Worm (Caenorhabditis elegans) whole organism, mixed stage, embryonic: ENCODE measurements around the gene mltn-13.

ENCODE experiments used
- M03D4.4 ChIP-seq: sonication (generic microtip); optimal IDR thresholded peaks from 2 replicates; lab custom pipeline; 2017; ENCODE audit warnings: mild to moderate bottlenecking, missing genetic modification characterization, missing compliant biosample characterization
- blmp-1 ChIP-seq: fragments of 150-350 bp; optimal IDR thresholded peaks from 2 replicates; lab custom pipeline; 2014; ENCODE audit warnings: missing biosample characterization, missing genetic modification characterization
- ceh-39 ChIP-seq: fragments of 150-350 bp; optimal IDR thresholded peaks from 2 replicates; lab custom pipeline; 2014; ENCODE audit warnings: missing biosample characterization, missing genetic modification characterization
- ceh-83 ChIP-seq: fragments of 200-800 bp; sonication (Bioruptor generic); optimal IDR thresholded peaks from 2 replicates; lab custom pipeline; 2018; ENCODE audit warnings: mild to moderate bottlenecking, missing genetic modification characterization, missing compliant biosample characterization
- ces-1 ChIP-seq: fragments of 150-350 bp; optimal IDR thresholded peaks from 2 replicates; lab custom pipeline; 2014; ENCODE audit warnings: missing biosample characterization, missing genetic modification reagents, missing genetic modification characterization
- cnd-1 ChIP-seq: fragments of 200-800 bp; sonication (Bioruptor generic); optimal IDR thresholded peaks from 2 replicates; lab custom pipeline; 2018; ENCODE audit warnings: mild to moderate bottlenecking, missing genetic modification characterization, missing compliant biosample characterization
- drap-1 ChIP-seq: fragments of 200-800 bp; sonication (Bioruptor generic); optimal IDR thresholded peaks from 3 replicates; lab custom pipeline; 2018; ENCODE audit warnings: mild to moderate bottlenecking, missing genetic modification characterization, missing compliant biosample characterization
- elt-3 ChIP-seq: fragments of 150-350 bp; optimal IDR thresholded peaks from 2 replicates; lab custom pipeline; 2014; ENCODE audit warnings: missing biosample characterization, missing genetic modification characterization
- flh-1 ChIP-seq: fragments of 200-800 bp; sonication (Bioruptor generic); optimal IDR thresholded peaks from 2 replicates; lab custom pipeline; 2018; ENCODE audit warnings: mild to moderate bottlenecking, missing genetic modification characterization, moderate library complexity, missing compliant biosample characterization
- ham-2 ChIP-seq: fragments of 200-800 bp; sonication (Bioruptor generic); optimal IDR thresholded peaks from 2 replicates; lab custom pipeline; 2018; ENCODE audit warnings: mild to moderate bottlenecking, missing genetic modification characterization, missing compliant biosample characterization
- hlh-1 ChIP-seq: fragments of 150-350 bp; optimal IDR thresholded peaks from 2 replicates; lab custom pipeline; 2014; ENCODE audit warnings: missing biosample characterization, missing genetic modification reagents, missing genetic modification characterization
- lin-13 ChIP-seq: fragments of 150-350 bp; optimal IDR thresholded peaks from 2 replicates; lab custom pipeline; 2014; ENCODE audit warnings: missing biosample characterization, missing genetic modification characterization
- lsy-2 ChIP-seq: fragments of 150-350 bp; optimal IDR thresholded peaks from 2 replicates; lab custom pipeline; 2014; ENCODE audit warnings: missing biosample characterization, missing genetic modification characterization
- mab-5 ChIP-seq: fragments of 150-350 bp; optimal IDR thresholded peaks from 2 replicates; lab custom pipeline; 2014; ENCODE audit warnings: missing biosample characterization, missing genetic modification characterization
- mep-1 ChIP-seq: fragments of 150-350 bp; optimal IDR thresholded peaks from 2 replicates; lab custom pipeline; 2017; ENCODE audit warnings: missing biosample characterization, missing genetic modification reagents, missing genetic modification characterization, inconsistent platforms
- mls-2 ChIP-seq: sonication (generic microtip); optimal IDR thresholded peaks from 2 replicates; lab custom pipeline; 2016; ENCODE audit warnings: mild to moderate bottlenecking, missing genetic modification characterization, moderate library complexity, missing compliant biosample characterization
- nhr-2 ChIP-seq: fragments of 150-350 bp; optimal IDR thresholded peaks from 2 replicates; lab custom pipeline; 2014; ENCODE audit warnings: missing biosample characterization, missing genetic modification characterization
- nhr-237 ChIP-seq: fragments of 150-350 bp; optimal IDR thresholded peaks from 2 replicates; lab custom pipeline; 2014; ENCODE audit warnings: missing biosample characterization, missing genetic modification characterization
- nhr-28 ChIP-seq: fragments of 150-350 bp; optimal IDR thresholded peaks from 2 replicates; lab custom pipeline; 2014; ENCODE audit warnings: missing biosample characterization, missing genetic modification characterization
- nhr-76 ChIP-seq: sonication (generic microtip); optimal IDR thresholded peaks from 2 replicates; lab custom pipeline; 2017; ENCODE audit warnings: missing biosample characterization, missing genetic modification characterization
- pha-4 ChIP-seq: fragments of 150-350 bp; optimal IDR thresholded peaks from 2 replicates; lab custom pipeline; 2018; ENCODE audit warnings: missing biosample characterization, missing genetic modification reagents, missing genetic modification characterization
- snpc-4 ChIP-seq: fragments of 150-350 bp; optimal IDR thresholded peaks from 2 replicates; lab custom pipeline; 2014; ENCODE audit warnings: missing biosample characterization, missing genetic modification characterization
- sptf-1 ChIP-seq: sonication (generic microtip); optimal IDR thresholded peaks from 2 replicates; lab custom pipeline; 2017; ENCODE audit warnings: mild to moderate bottlenecking, missing genetic modification characterization, moderate library complexity, missing compliant biosample characterization
- tbx-8 ChIP-seq: fragments of 200-800 bp; sonication (Bioruptor generic); optimal IDR thresholded peaks from 2 replicates; lab custom pipeline; 2018; ENCODE audit warnings: mild to moderate bottlenecking, missing genetic modification characterization, moderate library complexity, missing compliant biosample characterization
- unc-39 ChIP-seq: fragments of 150-350 bp; optimal IDR thresholded peaks from 2 replicates; lab custom pipeline; 2014; ENCODE audit warnings: missing biosample characterization, missing genetic modification characterization
- ztf-11 ChIP-seq: fragments of 150-350 bp; optimal IDR thresholded peaks from 2 replicates; lab custom pipeline; 2014; ENCODE audit warnings: missing biosample characterization, missing genetic modification characterization

The mltn-13 gene

ce11 chrX:4397460-4397859 is 50.7 kb downstream of the mltn-13 start:
- no peak for TF ChIP-seq nhr-237 (tag; lab: Kevin White, UChicago)
- TF ChIP-seq nhr-76 (tag; lab: Kevin White, UChicago): no peak
- no peak for TF ChIP-seq ztf-11 (tag; lab: Kevin White, UChicago)
- no peak for TF ChIP-seq ces-1 (GFP tag; lab: Kevin White, UChicago)
- TF ChIP-seq, all 35 proteins: peak for 0

- TF ChIP-seq mab-5 (tag; lab: Kevin White, UChicago): no peak
- peak; percentile 67 for TF ChIP-seq ham-2 (GFP tag; lab: Kevin White, UChicago)
- peak; percentile 26 for TF ChIP-seq hlh-1 (tag; lab: Kevin White, UChicago)
- no peak for TF ChIP-seq ceh-83 (GFP tag; lab: Kevin White, UChicago)
- TF ChIP-seq lsy-2 (tag; lab: Kevin White, UChicago): peak; percentile 44
- TF ChIP-seq ztf-11 (tag; lab: Kevin White, UChicago): no peak
- TF ChIP-seq unc-39 (tag; lab: Kevin White, UChicago): no peak
- TF ChIP-seq mls-2 (tag; lab: Kevin White, UChicago): no peak
- peak; percentile 56 for TF ChIP-seq drap-1 (GFP tag; lab: Kevin White, UChicago)
- TF ChIP-seq nhr-2 (tag; lab: Kevin White, UChicago): no peak
- peak; percentile 29 for TF ChIP-seq elt-3 (tag; lab: Kevin White, UChicago)
- peak; percentile 33 for TF ChIP-seq sptf-1 (tag; lab: Kevin White, UChicago)
- no peak for TF ChIP-seq nhr-28 (tag; lab: Kevin White, UChicago)
- TF ChIP-seq nhr-76 (tag; lab: Kevin White, UChicago): no peak
- no peak for TF ChIP-seq tbx-8 (GFP tag; lab: Kevin White, UChicago)
- TF ChIP-seq lin-13 (tag; lab: Kevin White, UChicago): no peak
- TF ChIP-seq M03D4.4 (tag; lab: Kevin White, UChicago): no peak
- peak; percentile 45 for TF ChIP-seq mep-1
- TF ChIP-seq blmp-1 (tag; lab: Kevin White, UChicago): no peak
- peak; percentile 24 for TF ChIP-seq ceh-39 (tag; lab: Kevin White, UChicago)
- TF ChIP-seq nhr-237 (tag; lab: Kevin White, UChicago): peak; percentile 44
- TF ChIP-seq flh-1 (GFP tag; lab: Kevin White, UChicago): no peak
- TF ChIP-seq pha-4 (tag; lab: Kevin White, UChicago): peak; percentile 33
- TF ChIP-seq cnd-1 (tag; lab: Kevin White, UChicago): peak; percentile 27
- TF ChIP-seq snpc-4: no peak
Measured at ce11 chrX:4395073-4395850, 52.9 kb downstream of the mltn-13 start.
